Worm (Caenorhabditis elegans): ENCODE results near the gene ins-8.

ins-8 gene

ce11 chrIV:9677226-9677992, 3.3 kb downstream of the ins-8 start (continued):
- peak; percentile 54 for TF ChIP-seq T20F7.1 (GFP tag; optimal IDR thresholded peaks at IDR 0.05)
- TF ChIP-seq F26F4.8 (GFP tag; conservative IDR thresholded peaks at IDR 0.05), result no peak
- no peak; the same call in 1 of the 2 replicates for TF ChIP-seq ceh-20 (GFP tag; IDR thresholded peaks at IDR 0.05)
- TF ChIP-seq mes-2 (tag; optimal IDR thresholded peaks at IDR 0.05; ENCODE audit: poor library complexity, severe bottlenecking), result peak; percentile 41
- TF ChIP-seq mep-1 (tag; optimal IDR thresholded peaks at IDR 0.05), result peak; percentile 73
- peak; percentile 49; the same call in 1 of the 2 replicates for TF ChIP-seq T26A8.4 (GFP tag; IDR thresholded peaks at IDR 0.05)
- TF ChIP-seq D1046.2 (GFP tag; IDR thresholded peaks at IDR 0.05), result no peak
- peak; percentile 32; the same call in 1 of the 2 replicates for TF ChIP-seq lin-29 (GFP tag; IDR thresholded peaks at IDR 0.05)
- TF ChIP-seq nhr-25 (tag; optimal IDR thresholded peaks at IDR 0.05; ENCODE audit: borderline replicate concordance, insufficient read depth), result peak; percentile 21
- TF ChIP-seq dmd-8 (GFP tag; IDR thresholded peaks at IDR 0.05), result no peak
- no peak for TF ChIP-seq zag-1 (tag; optimal IDR thresholded peaks at IDR 0.05)
- TF ChIP-seq ceh-32 (tag; optimal IDR thresholded peaks at IDR 0.05; ENCODE audit: poor library complexity), result no peak
- no peak for TF ChIP-seq daf-19 (GFP tag; conservative IDR thresholded peaks at IDR 0.05)
- no peak for TF ChIP-seq ceh-82 (tag; optimal IDR thresholded peaks at IDR 0.05)

DNA sequence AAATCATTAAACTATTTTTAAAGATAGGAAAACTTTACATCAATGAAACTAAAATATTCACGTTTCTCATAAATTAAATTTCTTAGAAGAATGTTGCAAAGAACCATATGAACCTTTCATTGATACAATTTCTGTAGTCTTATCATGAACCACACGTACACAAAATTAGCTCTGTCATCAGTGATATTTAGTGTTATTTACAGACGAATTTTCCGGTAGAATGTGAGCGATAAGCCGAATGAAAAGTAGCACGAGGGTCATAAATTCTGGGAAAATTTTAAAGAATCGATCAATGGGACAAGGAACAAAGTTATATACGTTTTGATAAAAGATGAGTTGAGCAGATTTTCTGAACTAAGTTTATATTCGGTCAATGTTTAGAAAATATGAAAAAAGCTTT, 4.2 kb downstream of the ins-8 start:
- 0 out of 2 replicates have a peak, but pooled peaks have one; percentile 47 for TF ChIP-seq lin-1 (GFP tag; IDR thresholded peaks at IDR 0.05)
- peak; percentile 85 for TF ChIP-seq php-3 (GFP tag; IDR thresholded peaks at IDR 0.05)
- no peak for TF ChIP-seq madf-5 (GFP tag; IDR thresholded peaks at IDR 0.05)
- peak; percentile 47 for TF ChIP-seq pqm-1 (tag; optimal IDR thresholded peaks at IDR 0.05)
- peak; percentile 58 for TF ChIP-seq hlh-30 (tag; optimal IDR thresholded peaks at IDR 0.05; ENCODE audit: insufficient read depth)
- no peak for TF ChIP-seq lin-39 (tag; optimal IDR thresholded peaks at IDR 0.05)
- peak in 1 of 2 experiments; percentile 35 for TF ChIP-seq hif-1 (tag; optimal IDR thresholded peaks at IDR 0.05)
- no peak for TF ChIP-seq zfp-3 (GFP tag; conservative IDR thresholded peaks at IDR 0.05)
- TF ChIP-seq jun-1 (tag; optimal IDR thresholded peaks at IDR 0.05), result no peak
- TF ChIP-seq lin-38 (GFP tag; IDR thresholded peaks at IDR 0.05), result no peak
- no peak for TF ChIP-seq attf-4 (tag; optimal IDR thresholded peaks at IDR 0.05)
- TF ChIP-seq mep-1 (tag; optimal IDR thresholded peaks at IDR 0.05), result peak; percentile 45
- TF ChIP-seq duxl-1 (tag; optimal IDR thresholded peaks at IDR 0.05; ENCODE audit: poor library complexity), result no peak
- no peak for TF ChIP-seq ctbp-1 (GFP tag; IDR thresholded peaks at IDR 0.05)
- TF ChIP-seq nhr-28 (tag; optimal IDR thresholded peaks at IDR 0.05), result peak; percentile 95
- TF ChIP-seq R02D3.7 (tag; optimal IDR thresholded peaks at IDR 0.05), result no peak
- no peak for TF ChIP-seq lin-15B (tag; optimal IDR thresholded peaks at IDR 0.05)
- no peak for TF ChIP-seq zip-11 (GFP tag; IDR thresholded peaks at IDR 0.05)
- peak; percentile 81 for TF ChIP-seq nhr-10 (tag; optimal IDR thresholded peaks at IDR 0.05)
- no peak for TF ChIP-seq fkh-10 (GFP tag; optimal IDR thresholded peaks at IDR 0.05)
- TF ChIP-seq ceh-62 (tag; optimal IDR thresholded peaks at IDR 0.05), result no peak
- no peak for TF ChIP-seq nhr-237 (tag; optimal IDR thresholded peaks at IDR 0.05)
- no peak for TF ChIP-seq set-16 (GFP tag; IDR thresholded peaks at IDR 0.05)
- no peak for TF ChIP-seq nhr-25 (tag; optimal IDR thresholded peaks at IDR 0.05; ENCODE audit: borderline replicate concordance, insufficient read depth)
- no peak for TF ChIP-seq zag-1 (tag; optimal IDR thresholded peaks at IDR 0.05)
- no peak for TF ChIP-seq zip-2 (tag; optimal IDR thresholded peaks at IDR 0.05)
- no peak for TF ChIP-seq D1046.2 (GFP tag; IDR thresholded peaks at IDR 0.05)
- no peak for TF ChIP-seq ceh-32 (tag; optimal IDR thresholded peaks at IDR 0.05; ENCODE audit: poor library complexity)
- TF ChIP-seq daf-16 (GFP tag; optimal IDR thresholded peaks at IDR 0.05), result no peak
- TF ChIP-seq daf-16 (tag; optimal IDR thresholded peaks at IDR 0.05), result peak; percentile 98
- no peak for TF ChIP-seq daf-19 (GFP tag; conservative IDR thresholded peaks at IDR 0.05)
- peak; percentile 27 for TF ChIP-seq nhr-48 (tag; optimal IDR thresholded peaks at IDR 0.05)
- TF ChIP-seq ZK337.2 (GFP tag; IDR thresholded peaks at IDR 0.05), result no peak
- TF ChIP-seq hmg-1.1 (GFP tag; IDR thresholded peaks at IDR 0.05), result no peak
- peak; percentile 7 for TF ChIP-seq mxl-3 (GFP tag; optimal IDR thresholded peaks at IDR 0.05)
- no peak for TF ChIP-seq madf-9 (GFP tag; conservative IDR thresholded peaks at IDR 0.05)
- peak; percentile 17 for TF ChIP-seq T20F7.1 (GFP tag; optimal IDR thresholded peaks at IDR 0.05)
- peak in 1 of 2 experiments; percentile 70 for TF ChIP-seq mdl-1 (tag; optimal IDR thresholded peaks at IDR 0.05)
- no peak for TF ChIP-seq mes-2 (tag; optimal IDR thresholded peaks at IDR 0.05; ENCODE audit: poor library complexity, severe bottlenecking)
- peak; percentile 65 for TF ChIP-seq nhr-77 (tag; optimal IDR thresholded peaks at IDR 0.05)
